Worm (Caenorhabditis elegans): Measurements from ENCODE around the gene Y39G8B.7.

Y39G8B.7 gene

ce11 chrII:14037484-14038303, 42.9 kb upstream of the Y39G8B.7 start:
- peak; percentile 35 for TF ChIP-seq ceh-63 (GFP tag; optimal IDR thresholded peaks at IDR 0.05)
- no peak for TF ChIP-seq ceh-90 (tag; optimal IDR thresholded peaks at IDR 0.05)
- peak; percentile 60 for TF ChIP-seq lin-14 (GFP tag; optimal IDR thresholded peaks at IDR 0.05)
- no peak for TF ChIP-seq hlh-17 (GFP tag; optimal IDR thresholded peaks at IDR 0.05; ENCODE audit: borderline replicate concordance)
- TF ChIP-seq ceh-8 (GFP tag; optimal IDR thresholded peaks at IDR 0.05): no peak
- no peak for TF ChIP-seq unc-62 (GFP tag; optimal IDR thresholded peaks at IDR 0.05)
- TF ChIP-seq lin-39 (tag; optimal IDR thresholded peaks at IDR 0.05): no peak
- no peak for TF ChIP-seq fkh-10 (GFP tag; optimal IDR thresholded peaks at IDR 0.05)
- no peak for TF ChIP-seq zip-4 (GFP tag; optimal IDR thresholded peaks at IDR 0.05)
- peak in 2 of 3 experiments; percentile 1 to 22 for TF ChIP-seq ceh-82 (tag; optimal IDR thresholded peaks at IDR 0.05)
- no peak for TF ChIP-seq pqm-1 (tag; optimal IDR thresholded peaks at IDR 0.05)
- TF ChIP-seq mef-2 (tag; optimal IDR thresholded peaks at IDR 0.05): no peak
- TF ChIP-seq ces-1 (GFP tag; optimal IDR thresholded peaks at IDR 0.05): no peak
- TF ChIP-seq sup-37 (GFP tag; optimal IDR thresholded peaks at IDR 0.05): no peak
- TF ChIP-seq mep-1 (tag; optimal IDR thresholded peaks at IDR 0.05): no peak
- TF ChIP-seq sptf-1 (tag; optimal IDR thresholded peaks at IDR 0.05): no peak
- TF ChIP-seq unc-98 (GFP tag; IDR thresholded peaks at IDR 0.05): no peak
- no peak for TF ChIP-seq unc-130 (tag; optimal IDR thresholded peaks at IDR 0.05)
- TF ChIP-seq nhr-237 (tag; optimal IDR thresholded peaks at IDR 0.05): no peak
- no peak for TF ChIP-seq nhr-12 (tag; optimal IDR thresholded peaks at IDR 0.05)
- peak; percentile 27 for TF ChIP-seq nhr-47 (tag; optimal IDR thresholded peaks at IDR 0.05)
- no peak for TF ChIP-seq alr-1 (tag; optimal IDR thresholded peaks at IDR 0.05; ENCODE audit: borderline replicate concordance)
- TF ChIP-seq isw-1 (GFP tag; IDR thresholded peaks at IDR 0.05): no peak
- TF ChIP-seq nhr-20 (tag; optimal IDR thresholded peaks at IDR 0.05): peak; percentile 31
- TF ChIP-seq ztf-11 (tag; optimal IDR thresholded peaks at IDR 0.05): no peak
- peak; percentile 33 for TF ChIP-seq nhr-85 (tag)
- TF ChIP-seq C34B4.2 (tag; optimal IDR thresholded peaks at IDR 0.05): no peak
- TF ChIP-seq hlh-4 (tag; optimal IDR thresholded peaks at IDR 0.05): no peak
- TF ChIP-seq nhr-76 (tag; optimal IDR thresholded peaks at IDR 0.05): no peak
- no peak for TF ChIP-seq dpl-1 (GFP tag; optimal IDR thresholded peaks at IDR 0.05)
- TF ChIP-seq blmp-1 (tag; optimal IDR thresholded peaks at IDR 0.05): no peak
- TF ChIP-seq lin-15B (tag; optimal IDR thresholded peaks at IDR 0.05): no peak
- no peak for TF ChIP-seq ets-5 (GFP tag; IDR thresholded peaks at IDR 0.05)
- TF ChIP-seq irx-1 (tag; optimal IDR thresholded peaks at IDR 0.05): no peak
- no peak for TF ChIP-seq lin-13 (GFP tag; optimal IDR thresholded peaks at IDR 0.05)
- TF ChIP-seq fkh-8 (tag; optimal IDR thresholded peaks at IDR 0.05): peak; percentile 55
- TF ChIP-seq mab-9 (GFP tag; IDR thresholded peaks at IDR 0.05): no peak
- no peak for TF ChIP-seq swsn-7 (tag; optimal IDR thresholded peaks at IDR 0.05)
- TF ChIP-seq mdl-1 (tag; optimal IDR thresholded peaks at IDR 0.05): peak in 1 of 2 experiments; percentile 33
- TF ChIP-seq nhr-90 (tag; optimal IDR thresholded peaks at IDR 0.05; ENCODE audit: poor library complexity): no peak
- TF ChIP-seq pag-3 (tag; optimal IDR thresholded peaks at IDR 0.05; ENCODE audit: borderline replicate concordance, insufficient read depth): no peak
- no peak for TF ChIP-seq efl-3 (GFP tag; optimal IDR thresholded peaks at IDR 0.05)
- no peak for TF ChIP-seq nhr-28 (tag; optimal IDR thresholded peaks at IDR 0.05)
- no peak for TF ChIP-seq elt-2 (tag; optimal IDR thresholded peaks at IDR 0.05)
- TF ChIP-seq skn-1 (tag; optimal IDR thresholded peaks at IDR 0.05): no peak
- no peak for TF ChIP-seq lir-3 (tag; optimal IDR thresholded peaks at IDR 0.05; ENCODE audit: poor library complexity)
- TF ChIP-seq xbp-1 (tag; optimal IDR thresholded peaks at IDR 0.05): no peak
- no peak for TF ChIP-seq aly-2 (tag; optimal IDR thresholded peaks at IDR 0.05)
- no peak for TF ChIP-seq lsy-2 (tag; optimal IDR thresholded peaks at IDR 0.05)
- no peak for TF ChIP-seq rnt-1 (tag; optimal IDR thresholded peaks at IDR 0.05)
- TF ChIP-seq nhr-84 (tag; optimal IDR thresholded peaks at IDR 0.05): no peak

Data from whole organism, L1 larva.